Fruit fly (Drosophila melanogaster): ENCODE data around the gene Cog8.

Cog8 gene

dm6 chr2L:11501427-11501968 is 2.8 kb upstream of the Cog8 start, which contains the start of gene spz4 (continued):
- TF ChIP-seq CG32006 (GFP tag; optimal IDR thresholded peaks at IDR 0.05) (peak; percentile 74), Blimp-1 (GFP tag; optimal IDR thresholded peaks at IDR 0.05) (no peak), Hr39 (GFP tag; optimal IDR thresholded peaks at IDR 0.05) (no peak), salr (GFP tag; optimal IDR thresholded peaks at IDR 0.05) (peak in 1 of 2 experiments; percentile 28), CG1621 (tag; optimal IDR thresholded peaks at IDR 0.05) (no peak), fkh (GFP tag; optimal IDR thresholded peaks at IDR 0.05) (no peak), acj6 (GFP tag; optimal IDR thresholded peaks at IDR 0.05) (peak; percentile 18)

- TF ChIP-seq dsx (GFP tag; optimal IDR thresholded peaks at IDR 0.05; ENCODE audit: poor library complexity, severe bottlenecking) (no peak), CG6163 (GFP tag; IDR thresholded peaks at IDR 0.05) (0 out of 3 replicates have a peak, but pooled peaks have one; percentile 19), Ets21C (GFP tag; optimal IDR thresholded peaks at IDR 0.05) (no peak), CG6854 (GFP tag; optimal IDR thresholded peaks at IDR 0.05) (peak; percentile 16), CG6276 (GFP tag; optimal IDR thresholded peaks at IDR 0.05) (peak; percentile 18), eg (GFP tag; IDR thresholded peaks at IDR 0.05) (peak; percentile 69; the same call in 2 of the 3 replicates), Hr38 (GFP tag; optimal IDR thresholded peaks at IDR 0.05) (no peak), Ets96B (tag; optimal IDR thresholded peaks at IDR 0.05) (no peak), CG15336 (GFP tag; IDR thresholded peaks at IDR 0.05) (peak; percentile 21; the same call in 1 of the 2 replicates), CG4318 (GFP tag; optimal IDR thresholded peaks at IDR 0.05) (no peak), CG8119 (GFP tag; IDR thresholded peaks at IDR 0.05) (peak; percentile 65; the same call in 2 of the 3 replicates), fkh (GFP tag; optimal IDR thresholded peaks at IDR 0.05) (no peak), ss (GFP tag; optimal IDR thresholded peaks at IDR 0.05) (peak in 1 of 2 experiments; percentile 43)
Measured at dm6 chr2L:11500649-11501048, 1.9 kb upstream of the Cog8 start.

- TF ChIP-seq svp (GFP tag) = no peak
Measured at dm6 chr2L:11493933-11494332, 4.8 kb downstream of the Cog8 start.

dm6 chr2L:11488465-11489037 is 10.2 kb downstream of the Cog8 start:
- no peak for TF ChIP-seq CG34406 (GFP tag; optimal IDR thresholded peaks at IDR 0.05)
- no peak for TF ChIP-seq achi (GFP tag; optimal IDR thresholded peaks at IDR 0.05)
- TF ChIP-seq CG3032 (tag; optimal IDR thresholded peaks at IDR 0.05) = no peak
- no peak for TF ChIP-seq CG6163 (GFP tag; IDR thresholded peaks at IDR 0.05)

dm6 chr2L:11484407-11484806 is 14.3 kb downstream of the Cog8 start, which contains the start of the genes CG43355 and sala:
Gene CG43355 (plus strand): TSS chr2L:11484707.
Gene sala (plus strand): TSS chr2L:11484707.
- TF ChIP-seq CG31627 (GFP tag; optimal IDR thresholded peaks at IDR 0.05) (no peak), CG9139 (GFP tag; optimal IDR thresholded peaks at IDR 0.05) (no peak)

dm6 chr2L:11474960-11475359 is 23.8 kb downstream of the Cog8 start:
- TF ChIP-seq CG7368 (GFP tag; optimal IDR thresholded peaks at IDR 0.05) (no peak), CG32006 (GFP tag; optimal IDR thresholded peaks at IDR 0.05) (no peak), spab (GFP tag; optimal IDR thresholded peaks at IDR 0.05) (no peak), CG11902 (GFP tag; optimal IDR thresholded peaks at IDR 0.05) (no peak), Ets21C (GFP tag; optimal IDR thresholded peaks at IDR 0.05) (no peak), esn (GFP tag; optimal IDR thresholded peaks at IDR 0.05) (no peak)
